Fruit fly (Drosophila melanogaster): ENCODE measurements around the gene CG33928.

Gene CG33928

dm6 chr2L:17449608-17450504 lies 13.5 kb upstream of the CG33928 start, which contains the start of gene dl (continued):
- TF ChIP-seq Lhr (GFP tag; optimal IDR thresholded peaks at IDR 0.05), result no peak
- no peak for TF ChIP-seq CG17359 (tag; optimal IDR thresholded peaks at IDR 0.05)
- no peak for TF ChIP-seq ttk (GFP tag; IDR thresholded peaks at IDR 0.05)
- TF ChIP-seq CG12299 (tag; optimal IDR thresholded peaks at IDR 0.05), result no peak
- no peak for TF ChIP-seq Hand (GFP tag; optimal IDR thresholded peaks at IDR 0.05)
- TF ChIP-seq CG13287 (GFP tag; IDR thresholded peaks at IDR 0.05; ENCODE audit: partially characterized antibody), result peak; percentile 38; the same call in 1 of the 2 replicates
- TF ChIP-seq CG6254 (GFP tag; optimal IDR thresholded peaks at IDR 0.05), result no peak
- no peak for TF ChIP-seq CG14860 (GFP tag; IDR thresholded peaks at IDR 0.05; ENCODE audit: partially characterized antibody)
- TF ChIP-seq CG32772 (GFP tag; IDR thresholded peaks at IDR 0.05), result no peak
- TF ChIP-seq zen2 (GFP tag; IDR thresholded peaks at IDR 0.05; ENCODE audit: partially characterized antibody), result peak; percentile 17; the same call in 1 of the 3 replicates
- no peak for TF ChIP-seq maf-S (GFP tag; optimal IDR thresholded peaks at IDR 0.05)
- no peak for TF ChIP-seq Rx (GFP tag; IDR thresholded peaks at IDR 0.05)
- TF ChIP-seq phol (tag; optimal IDR thresholded peaks at IDR 0.05), result no peak
- TF ChIP-seq CG6272 (GFP tag; IDR thresholded peaks at IDR 0.05), result no peak
- TF ChIP-seq CG9817 (tag; optimal IDR thresholded peaks at IDR 0.05), result no peak
- TF ChIP-seq H2.0 (GFP tag; IDR thresholded peaks at IDR 0.05), result no peak
- TF ChIP-seq CG11560 (tag; IDR thresholded peaks at IDR 0.05), result peak; percentile 47; the same call in 1 of the 3 replicates
- TF ChIP-seq CG8944 (GFP tag; optimal IDR thresholded peaks at IDR 0.05), result no peak
- TF ChIP-seq dimm (GFP tag; IDR thresholded peaks at IDR 0.05), result no peak
- peak; percentile 6 for TF ChIP-seq Meics (GFP tag; optimal IDR thresholded peaks at IDR 0.05)
- TF ChIP-seq da (GFP tag; optimal IDR thresholded peaks at IDR 0.05), result no peak
- TF ChIP-seq wdn (GFP tag; IDR thresholded peaks at IDR 0.05), result no peak
- no peak for TF ChIP-seq fru (optimal IDR thresholded peaks at IDR 0.05)
- no peak for TF ChIP-seq zf30C (GFP tag; optimal IDR thresholded peaks at IDR 0.05)
- no peak for TF ChIP-seq CG16815 (GFP tag; optimal IDR thresholded peaks at IDR 0.05)
- TF ChIP-seq az2 (GFP tag; optimal IDR thresholded peaks at IDR 0.05), result no peak
- TF ChIP-seq CG31365 (tag; optimal IDR thresholded peaks at IDR 0.05), result no peak
- no peak for TF ChIP-seq MESR4 (GFP tag; optimal IDR thresholded peaks at IDR 0.05)
- no peak for TF ChIP-seq pan (optimal IDR thresholded peaks at IDR 0.05)
- no peak for TF ChIP-seq pan (GFP tag; optimal IDR thresholded peaks at IDR 0.05 in 1 of 2, IDR thresholded peaks at IDR 0.05 in 1 of 2)
- no peak for TF ChIP-seq jigr1 (GFP tag; IDR thresholded peaks at IDR 0.05)
- TF ChIP-seq CG7839 (tag; optimal IDR thresholded peaks at IDR 0.05), result no peak
- no peak for TF ChIP-seq pnt (GFP tag; optimal IDR thresholded peaks at IDR 0.05)
- no peak for TF ChIP-seq CG1647 (GFP tag; optimal IDR thresholded peaks at IDR 0.05)
- no peak for TF ChIP-seq CG1602 (GFP tag; optimal IDR thresholded peaks at IDR 0.05)
- no peak for TF ChIP-seq CG10321 (GFP tag; IDR thresholded peaks at IDR 0.05)
- no peak for TF ChIP-seq Kr (GFP tag; optimal IDR thresholded peaks at IDR 0.05)
- no peak for TF ChIP-seq CG10565 (GFP tag; optimal IDR thresholded peaks at IDR 0.05)
- no peak for TF ChIP-seq ftz-f1 (GFP tag; optimal IDR thresholded peaks at IDR 0.05)
- no peak for TF ChIP-seq CG1529 (GFP tag; optimal IDR thresholded peaks at IDR 0.05)
- no peak for TF ChIP-seq CG3838 (GFP tag; optimal IDR thresholded peaks at IDR 0.05)
- no peak for TF ChIP-seq Lpt (GFP tag; optimal IDR thresholded peaks at IDR 0.05)
- TF ChIP-seq CG9609 (GFP tag; optimal IDR thresholded peaks at IDR 0.05), result no peak
- peak; percentile 32; the same call in 1 of the 2 replicates for TF ChIP-seq rib (GFP tag; IDR thresholded peaks at IDR 0.05)
- peak; percentile 37; the same call in 1 of the 2 replicates for TF ChIP-seq nerfin-2 (GFP tag; IDR thresholded peaks at IDR 0.05; ENCODE audit: partially characterized antibody)
- no peak for TF ChIP-seq CG9727 (GFP tag; optimal IDR thresholded peaks at IDR 0.05)
- peak; percentile 36; the same call in 1 of the 2 replicates for TF ChIP-seq Bgb (GFP tag; IDR thresholded peaks at IDR 0.05; ENCODE audit: partially characterized antibody)
- no peak for TF ChIP-seq E2f2 (GFP tag; IDR thresholded peaks at IDR 0.05)
- TF ChIP-seq Ssrp (tag; optimal IDR thresholded peaks at IDR 0.05), result no peak
- TF ChIP-seq CG10274 (GFP tag; optimal IDR thresholded peaks at IDR 0.05), result no peak
